Worm (Caenorhabditis elegans) whole organism, midembryonic: ENCODE data around the gene ift-139.

ENCODE experiments used
- T22C8.4 ChIP-seq: fragments of 200-800 bp; sonication (Bioruptor generic); IDR thresholded peaks from 2 replicates; pipeline ENCODE4 v1.3.6; 2022; ENCODE audit warnings: missing genetic modification characterization, missing compliant biosample characterization
- cog-1 ChIP-seq: sonication (generic microtip); optimal IDR thresholded peaks from 2 replicates; lab custom pipeline; 2016; ENCODE audit warnings: missing genetic modification characterization, missing compliant biosample characterization
- flt-1 ChIP-seq: fragments of 200-800 bp; sonication (Bioruptor generic); IDR thresholded peaks from 2 replicates; pipeline ENCODE4 v1.3.6; 2022; ENCODE audit warnings: missing genetic modification characterization, missing compliant biosample characterization
- klf-2 ChIP-seq: fragments of 200-800 bp; sonication (Bioruptor generic); conservative IDR thresholded peaks from 2 replicates; pipeline ENCODE4 v1.3.6; 2022; ENCODE audit warnings: missing genetic modification reagents, missing genetic modification characterization, missing compliant biosample characterization
- med-1 ChIP-seq: sonication (generic microtip); optimal IDR thresholded peaks from 2 replicates; lab custom pipeline; 2017; ENCODE audit warnings: missing genetic modification characterization, mild to moderate bottlenecking, missing compliant biosample characterization, antibody characterized with exemption, missing genetic modification reagents; ENCODE audit not compliant: insufficient read depth
- ref-1 ChIP-seq: fragments of 200-800 bp; sonication (Bioruptor generic); conservative IDR thresholded peaks from 2 replicates; pipeline ENCODE4 v1.3.6; 2022; ENCODE audit warnings: missing genetic modification reagents, missing genetic modification characterization, missing compliant biosample characterization
- tab-1 ChIP-seq: fragments of 200-800 bp; sonication (Bioruptor generic); IDR thresholded peaks from 2 replicates; pipeline ENCODE4 v1.3.6; 2022; ENCODE audit warnings: missing genetic modification characterization, missing compliant biosample characterization
- ztf-23 ChIP-seq: fragments of 200-800 bp; sonication (Bioruptor generic); IDR thresholded peaks from 2 replicates; pipeline ENCODE4 v1.3.6; 2022; ENCODE audit warnings: missing genetic modification reagents, missing genetic modification characterization, missing compliant biosample characterization
- ztf-29 ChIP-seq: fragments of 200-800 bp; sonication (Bioruptor generic); IDR thresholded peaks from 2 replicates; pipeline ENCODE4 v1.3.6; 2022; ENCODE audit warnings: missing genetic modification reagents, missing genetic modification characterization, missing compliant biosample characterization

ift-139 gene

DNA sequence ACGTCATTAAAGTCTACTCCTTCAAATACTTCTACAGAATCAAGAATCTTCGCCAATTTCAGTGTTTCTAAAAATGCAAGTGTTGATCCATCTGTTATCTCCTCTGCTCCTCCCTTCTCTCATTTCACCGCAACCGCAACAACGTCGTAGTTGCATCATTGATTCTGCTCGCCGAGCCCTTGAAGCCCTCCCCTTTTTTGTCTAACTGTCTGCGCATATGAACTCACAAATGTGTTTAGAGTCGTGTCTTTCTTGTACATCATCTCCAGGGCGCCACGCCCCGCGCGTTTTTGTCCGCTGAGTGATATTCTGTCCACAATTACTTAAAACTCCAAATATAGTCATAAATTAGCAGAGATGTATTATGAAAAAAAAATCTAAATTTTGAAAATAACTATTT is 51.3 kb downstream of the ift-139 start:
- TF ChIP-seq ref-1 (GFP tag; lab: Robert Waterston, UW) (no peak), T22C8.4 (GFP tag; lab: Robert Waterston, UW) (no peak), ztf-23 (GFP tag; lab: Robert Waterston, UW) (no peak), ztf-29 (GFP tag; lab: Robert Waterston, UW) (no peak), tab-1 (GFP tag; lab: Robert Waterston, UW) (no peak), klf-2 (GFP tag; lab: Robert Waterston, UW) (no peak), flt-1 (GFP tag; lab: Robert Waterston, UW) (no peak)

DNA sequence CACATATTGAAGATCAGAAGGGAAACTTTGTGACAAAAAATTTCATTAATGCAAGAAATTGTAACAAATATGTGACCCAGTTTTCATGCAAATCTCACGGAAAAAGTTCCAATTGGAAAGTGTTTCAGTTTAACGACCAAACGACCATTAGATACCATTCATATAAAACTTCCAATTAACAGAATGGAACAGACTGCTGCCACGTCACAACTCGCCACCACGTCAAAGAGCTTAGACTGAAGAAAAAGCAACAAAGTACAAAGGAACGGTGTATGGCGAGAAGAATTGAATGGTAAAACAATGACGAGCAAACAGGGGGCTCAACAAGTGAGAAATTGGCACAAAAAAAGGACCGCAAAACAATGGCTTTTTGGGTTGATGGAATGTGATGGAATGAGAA is 53.9 kb downstream of the ift-139 start, which contains the start of gene T04C9.3:
T04C9.3 (plus strand) TSS at position 301 of the 400 bp plus-strand sequence.
- TF ChIP-seq tab-1 (GFP tag; lab: Robert Waterston, UW) (no peak), cog-1 (tag; lab: Kevin White, UChicago) (no peak), med-1 (GFP tag; lab: Kevin White, UChicago) (no peak), ref-1 (GFP tag; lab: Robert Waterston, UW) (no peak), klf-2 (GFP tag; lab: Robert Waterston, UW) (no peak), T22C8.4 (GFP tag; lab: Robert Waterston, UW) (no peak), ztf-23 (GFP tag; lab: Robert Waterston, UW) (no peak), flt-1 (GFP tag; lab: Robert Waterston, UW) (no peak), ztf-29 (GFP tag; lab: Robert Waterston, UW) (no peak)

DNA sequence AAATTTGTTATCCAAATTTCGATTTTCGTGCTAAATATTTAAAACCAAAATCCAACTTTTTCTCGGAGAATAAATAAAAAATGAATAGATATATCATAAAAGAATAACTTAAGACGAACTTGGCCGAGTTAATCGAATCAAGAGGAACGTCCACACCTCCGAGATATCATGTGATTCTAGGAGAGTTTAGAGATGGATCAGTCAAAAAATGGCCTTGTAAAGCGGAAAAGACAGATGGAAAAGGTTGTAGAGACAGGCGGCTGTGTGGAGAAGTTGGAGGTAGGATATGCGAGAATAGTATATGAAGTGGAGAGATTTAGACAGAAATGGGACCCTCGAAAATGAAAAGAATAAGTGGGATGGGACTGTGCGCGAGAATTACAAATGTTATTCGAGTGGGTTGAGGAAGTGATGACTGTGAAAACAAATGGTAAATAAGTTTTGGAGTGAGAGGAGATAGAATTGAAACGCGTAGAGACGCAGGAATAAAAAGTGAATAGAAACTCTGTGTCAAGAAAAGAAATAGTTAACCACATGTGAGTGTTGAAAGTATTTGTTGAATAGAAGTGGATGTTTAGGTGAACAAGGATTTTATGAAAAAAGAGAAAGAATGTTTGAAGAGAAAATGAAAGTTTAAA is 56.4 kb downstream of the ift-139 start:
- TF ChIP-seq tab-1 (GFP tag; lab: Robert Waterston, UW) (no peak), ref-1 (GFP tag; lab: Robert Waterston, UW) (no peak), ztf-29 (GFP tag; lab: Robert Waterston, UW) (no peak), cog-1 (tag; lab: Kevin White, UChicago) (no peak), ztf-23 (GFP tag; lab: Robert Waterston, UW) (no peak), flt-1 (GFP tag; lab: Robert Waterston, UW) (no peak), klf-2 (GFP tag; lab: Robert Waterston, UW) (no peak), T22C8.4 (GFP tag; lab: Robert Waterston, UW) (no peak), med-1 (GFP tag; lab: Kevin White, UChicago) (no peak)
